Worm (Caenorhabditis elegans) whole organism, late embryonic: ENCODE data around the gene Y47D7A.9.

Experiments used
- C08G9.2 ChIP-seq: sonication (generic microtip); optimal IDR thresholded peaks from 2 replicates; lab custom pipeline; 2016; ENCODE audit warnings: mild to moderate bottlenecking, missing genetic modification characterization, moderate library complexity, missing compliant biosample characterization
- C38D4.7 ChIP-seq: fragments of 200-800 bp; sonication (Bioruptor generic); optimal IDR thresholded peaks from 2 replicates; lab custom pipeline; 2018; ENCODE audit warnings: mild to moderate bottlenecking, missing genetic modification characterization, moderate library complexity, missing compliant biosample characterization
- F13H6.1 ChIP-seq: sonication (generic microtip); optimal IDR thresholded peaks from 2 replicates; lab custom pipeline; 2016; ENCODE audit warnings: missing genetic modification characterization, missing compliant biosample characterization
- K09A11.1 ChIP-seq: sonication (generic microtip); optimal IDR thresholded peaks from 2 replicates; lab custom pipeline; 2017; ENCODE audit warnings: antibody characterized with exemption, mild to moderate bottlenecking, missing genetic modification characterization, missing compliant biosample characterization; ENCODE audit not compliant: insufficient read depth
- T23F11.4 ChIP-seq: fragments of 200-800 bp; sonication (Bioruptor generic); optimal IDR thresholded peaks from 2 replicates; lab custom pipeline; 2018; ENCODE audit warnings: mild to moderate bottlenecking, missing genetic modification characterization, missing compliant biosample characterization
- ahr-1 ChIP-seq: sonication (generic microtip); optimal IDR thresholded peaks from 2 replicates; lab custom pipeline; 2016; ENCODE audit warnings: missing genetic modification characterization, missing compliant biosample characterization
- ceh-18 ChIP-seq: sonication (generic microtip); optimal IDR thresholded peaks from 2 replicates; lab custom pipeline; 2016; ENCODE audit warnings: missing genetic modification characterization, missing compliant biosample characterization
- ceh-24 ChIP-seq: sonication (generic microtip); optimal IDR thresholded peaks from 2 replicates; lab custom pipeline; 2016; ENCODE audit warnings: mild to moderate bottlenecking, missing genetic modification characterization, missing compliant biosample characterization
- ceh-30 ChIP-seq: fragments of 150-350 bp; optimal IDR thresholded peaks from 2 replicates; lab custom pipeline; 2014; ENCODE audit warnings: missing biosample characterization, missing genetic modification characterization
- ceh-31 ChIP-seq: sonication (generic microtip); optimal IDR thresholded peaks from 2 replicates; lab custom pipeline; 2016; ENCODE audit warnings: missing genetic modification characterization, missing compliant biosample characterization
- ceh-34 ChIP-seq: sonication (generic microtip); optimal IDR thresholded peaks from 2 replicates; lab custom pipeline; 2016; ENCODE audit warnings: mild to moderate bottlenecking, missing genetic modification characterization, missing compliant biosample characterization
- ceh-45 ChIP-seq: fragments of 200-800 bp; sonication (Bioruptor generic); IDR thresholded peaks from 2 replicates; pipeline ENCODE4 v1.3.6; 2022; ENCODE audit warnings: missing genetic modification reagents, missing genetic modification characterization, missing compliant biosample characterization
- ceh-48 ChIP-seq: sonication (generic microtip); optimal IDR thresholded peaks from 2 replicates; lab custom pipeline; 2016; ENCODE audit warnings: missing genetic modification characterization, inconsistent platforms, missing compliant biosample characterization
- ceh-6 ChIP-seq: fragments of 200-800 bp; sonication (Bioruptor generic); optimal IDR thresholded peaks from 2 replicates; lab custom pipeline; 2018; ENCODE audit warnings: mild to moderate bottlenecking, missing genetic modification characterization, missing compliant biosample characterization
- ceh-9 ChIP-seq: sonication (generic microtip); optimal IDR thresholded peaks from 2 replicates; lab custom pipeline; 2016; ENCODE audit warnings: mild to moderate bottlenecking, missing genetic modification characterization, inconsistent platforms, missing compliant biosample characterization
- dve-1 ChIP-seq: sonication (generic microtip); optimal IDR thresholded peaks from 2 replicates; lab custom pipeline; 2017; ENCODE audit warnings: antibody characterized with exemption, mild to moderate bottlenecking, missing genetic modification characterization, missing compliant biosample characterization
- elt-4 ChIP-seq: sonication (generic microtip); optimal IDR thresholded peaks from 2 replicates; lab custom pipeline; 2016; ENCODE audit warnings: missing genetic modification characterization, missing compliant biosample characterization
- ets-4 ChIP-seq: sonication (generic microtip); optimal IDR thresholded peaks from 2 replicates; lab custom pipeline; 2016; ENCODE audit warnings: missing genetic modification characterization, missing compliant biosample characterization
- eyg-1 ChIP-seq: sonication (generic microtip); optimal IDR thresholded peaks from 2 replicates; lab custom pipeline; 2016; ENCODE audit warnings: missing genotype, missing genetic modification characterization, missing compliant biosample characterization
- fax-1 ChIP-seq: sonication (generic microtip); optimal IDR thresholded peaks from 2 replicates; lab custom pipeline; 2016; ENCODE audit warnings: missing genotype, missing genetic modification characterization, missing compliant biosample characterization
- hlh-13 ChIP-seq: fragments of 200-800 bp; sonication (Bioruptor generic); optimal IDR thresholded peaks from 2 replicates; lab custom pipeline; 2018; ENCODE audit warnings: mild to moderate bottlenecking, missing genetic modification characterization, missing compliant biosample characterization
- hlh-15 ChIP-seq: sonication (generic microtip); optimal IDR thresholded peaks from 2 replicates; lab custom pipeline; 2016; ENCODE audit warnings: missing genetic modification characterization, missing compliant biosample characterization
- hlh-6 ChIP-seq: sonication (generic microtip); optimal IDR thresholded peaks from 2 replicates; lab custom pipeline; 2016; ENCODE audit warnings: missing genotype, missing genetic modification characterization, missing compliant biosample characterization
- hlh-8 ChIP-seq: sonication (generic microtip); optimal IDR thresholded peaks from 2 replicates; lab custom pipeline; 2016; ENCODE audit warnings: missing genotype, missing genetic modification characterization, missing compliant biosample characterization
- madf-2 ChIP-seq: sonication (generic microtip); optimal IDR thresholded peaks from 2 replicates; lab custom pipeline; 2017; ENCODE audit warnings: missing genetic modification characterization, missing compliant biosample characterization
- nfya-1 ChIP-seq: sonication (generic microtip); optimal IDR thresholded peaks from 2 replicates; lab custom pipeline; 2017; ENCODE audit warnings: missing genetic modification characterization, mild to moderate bottlenecking, missing compliant biosample characterization, antibody characterized with exemption, moderate library complexity
- nhr-11 ChIP-seq: fragments of 150-350 bp; optimal IDR thresholded peaks from 2 replicates; lab custom pipeline; 2014; ENCODE audit warnings: missing biosample characterization, missing genetic modification characterization
- nhr-232 ChIP-seq: sonication (generic microtip); optimal IDR thresholded peaks from 2 replicates; lab custom pipeline; 2016; ENCODE audit warnings: missing genetic modification characterization, missing compliant biosample characterization
- odd-2 ChIP-seq: sonication (generic microtip); optimal IDR thresholded peaks from 2 replicates; lab custom pipeline; 2017; ENCODE audit warnings: antibody characterized with exemption, mild to moderate bottlenecking, missing genetic modification characterization, missing compliant biosample characterization
- pha-4 ChIP-seq: fragments of 150-350 bp; optimal IDR thresholded peaks from 2 replicates; lab custom pipeline; 2018; ENCODE audit warnings: missing biosample characterization, missing genetic modification reagents, missing genetic modification characterization
- pros-1 ChIP-seq: fragments of 150-350 bp; optimal IDR thresholded peaks from 2 replicates; lab custom pipeline; 2014; ENCODE audit warnings: missing biosample characterization, missing genetic modification reagents, missing genetic modification characterization
- ref-2 ChIP-seq: sonication (generic microtip); optimal IDR thresholded peaks from 2 replicates; lab custom pipeline; 2016; ENCODE audit warnings: missing genetic modification characterization, missing compliant biosample characterization
- rnt-1 ChIP-seq: sonication (generic microtip); optimal IDR thresholded peaks from 2 replicates; lab custom pipeline; 2016; ENCODE audit warnings: missing genetic modification characterization, missing compliant biosample characterization
- sox-2 ChIP-seq: fragments of 200-800 bp; sonication (Bioruptor generic); IDR thresholded peaks from 2 replicates; pipeline ENCODE4 v1.3.6; 2022; ENCODE audit warnings: missing genetic modification reagents, missing genetic modification characterization, missing compliant biosample characterization
- ttx-3 ChIP-seq: sonication (generic microtip); optimal IDR thresholded peaks from 2 replicates; lab custom pipeline; 2016; ENCODE audit warnings: missing genetic modification reagents, missing genetic modification characterization, missing compliant biosample characterization
- unc-3 ChIP-seq, 2 experiments: fragments of 200-800 bp in 1 of 2; sonication (Bioruptor generic) in 1 of 2; sonication (generic microtip) in 1 of 2; conservative IDR thresholded peaks in 1 of 2; optimal IDR thresholded peaks in 1 of 2; 2 replicates each; pipeline versions ENCODE4 v1.3.6 to Lab custom; 2016 to 2022; ENCODE audit warnings: missing compliant biosample characterization in 2 of 2, missing genetic modification characterization in 2 of 2, missing genetic modification reagents in 1 of 2
- unc-42 ChIP-seq: sonication (generic microtip); optimal IDR thresholded peaks from 2 replicates; lab custom pipeline; 2016; ENCODE audit warnings: missing genotype, missing genetic modification characterization, missing compliant biosample characterization
- zip-5 ChIP-seq: sonication (generic microtip); optimal IDR thresholded peaks from 2 replicates; lab custom pipeline; 2016; ENCODE audit warnings: missing genetic modification characterization, missing compliant biosample characterization

The Y47D7A.9 gene

DNA sequence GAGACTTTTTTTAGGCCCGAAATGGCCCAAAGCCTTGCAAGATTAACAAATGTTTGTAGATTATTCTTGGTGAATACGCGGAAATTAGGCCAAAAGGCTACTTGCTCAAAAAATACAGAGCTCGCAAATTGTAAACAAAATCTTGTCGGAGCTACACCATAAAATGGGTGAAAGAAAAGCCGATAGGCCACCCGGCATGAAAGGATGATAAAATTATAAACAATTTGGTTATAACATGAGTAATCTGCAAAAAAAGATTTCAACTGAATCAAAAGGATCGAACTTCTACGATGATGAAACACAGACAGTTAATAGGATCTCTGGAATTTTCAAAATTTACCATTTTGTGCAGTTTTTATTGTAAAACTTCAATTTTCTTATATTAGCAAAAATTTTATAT is 25.6 kb downstream of the Y47D7A.9 start:
- TF ChIP-seq ceh-34 (tag; lab: Kevin White, UChicago) (no peak), ets-4 (tag; lab: Kevin White, UChicago) (no peak), unc-3 (GFP tag; conservative IDR thresholded peaks at IDR 0.05; lab: Robert Waterston, UW) (no peak), unc-3 (tag; optimal IDR thresholded peaks at IDR 0.05; lab: Kevin White, UChicago) (no peak), dve-1 (no peak), madf-2 (no peak), hlh-8 (tag; lab: Kevin White, UChicago) (no peak), nhr-232 (tag; lab: Kevin White, UChicago) (no peak), pha-4 (tag; lab: Kevin White, UChicago) (no peak), ceh-30 (tag; lab: Kevin White, UChicago) (no peak), nfya-1 (tag; lab: Kevin White, UChicago) (no peak), ceh-24 (tag; lab: Kevin White, UChicago) (no peak), zip-5 (no peak)

DNA sequence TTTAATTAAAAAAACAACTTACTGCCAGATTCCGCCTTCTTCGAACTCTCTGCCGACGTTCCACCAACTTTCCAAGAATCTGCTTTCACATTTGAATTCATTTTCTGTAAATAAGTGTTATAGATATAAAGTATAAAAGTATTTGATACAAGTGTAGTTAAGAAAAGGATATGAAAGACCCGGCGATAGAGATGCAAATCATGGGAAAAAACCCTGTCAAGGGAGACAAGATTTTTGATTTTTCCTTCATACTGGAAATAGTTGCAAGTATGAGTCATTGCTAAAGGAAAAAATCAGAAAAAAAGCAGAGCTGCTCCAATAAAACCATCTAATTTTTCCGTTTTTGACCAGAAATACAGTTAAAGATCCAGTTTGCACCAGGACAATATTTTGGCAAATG is 27.5 kb downstream of the Y47D7A.9 start, which contains the start of gene F13A2.3:
F13A2.3 (minus strand) TSS at position 101 of the 400 bp plus-strand sequence.
- no peak for TF ChIP-seq odd-2 (tag; lab: Kevin White, UChicago)
- TF ChIP-seq C08G9.2 (tag; lab: Kevin White, UChicago): no peak
- TF ChIP-seq ceh-48 (tag; lab: Kevin White, UChicago): no peak
- no peak for TF ChIP-seq ceh-30 (tag; lab: Kevin White, UChicago)

DNA sequence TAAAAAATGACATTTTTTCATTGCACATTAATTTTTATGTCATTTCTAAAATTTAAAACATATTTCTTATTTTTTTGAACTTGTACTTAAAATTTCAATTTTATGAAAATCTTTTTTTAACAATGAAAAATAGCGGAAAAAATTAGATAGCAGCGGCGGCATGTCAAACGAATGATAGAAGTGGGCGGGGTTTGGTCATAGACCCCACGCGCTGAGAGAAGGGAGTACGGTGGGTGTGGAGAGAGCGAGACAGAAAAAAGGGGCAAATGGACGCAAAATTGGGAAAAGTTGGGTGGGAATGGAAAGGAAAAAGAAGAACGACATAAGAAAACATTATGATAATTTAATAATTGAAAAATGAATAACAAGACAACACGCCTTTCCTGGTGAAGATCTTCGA is 35.8 kb downstream of the Y47D7A.9 start:
- TF ChIP-seq ceh-9 (no peak), ceh-45 (GFP tag; lab: Robert Waterston, UW) (no peak), ref-2 (no peak), eyg-1 (no peak), nhr-11 (tag; lab: Kevin White, UChicago) (no peak), pros-1 (tag; lab: Kevin White, UChicago) (no peak), fax-1 (tag; lab: Kevin White, UChicago) (no peak), ceh-18 (no peak)

DNA sequence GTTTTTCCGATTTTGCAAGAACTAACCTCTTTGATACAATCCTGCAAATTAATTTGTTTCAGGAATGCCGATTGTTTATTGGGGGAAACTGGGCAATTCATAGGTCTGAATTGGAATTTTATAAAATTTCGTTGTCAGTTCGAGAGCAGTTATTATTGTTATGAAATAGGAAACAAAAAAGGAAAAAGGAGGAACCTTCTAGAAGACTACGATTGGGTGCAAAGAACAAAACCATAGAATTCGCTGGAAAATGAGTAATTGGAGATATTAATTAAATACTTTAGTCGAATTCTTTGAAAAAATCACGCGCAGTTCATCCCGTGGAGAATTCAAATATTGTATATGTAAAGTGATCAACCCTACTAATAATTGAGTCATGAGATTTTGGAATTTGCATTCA is 36.4 kb downstream of the Y47D7A.9 start, which contains the start of gene F13A2.9:
F13A2.9 (minus strand) TSS at position 101 of the 400 bp plus-strand sequence.
- TF ChIP-seq C38D4.7 (no peak), elt-4 (no peak), ceh-31 (tag; lab: Kevin White, UChicago) (no peak), hlh-15 (tag; lab: Kevin White, UChicago) (no peak), unc-42 (tag; lab: Kevin White, UChicago) (no peak), ref-2 (no peak), ahr-1 (tag; lab: Kevin White, UChicago) (no peak), pha-4 (tag; lab: Kevin White, UChicago) (no peak), hlh-13 (no peak), F13H6.1 (tag; lab: Kevin White, UChicago) (no peak), hlh-6 (tag; lab: Kevin White, UChicago) (no peak), ttx-3 (no peak), rnt-1 (no peak), pros-1 (tag; lab: Kevin White, UChicago) (no peak), sox-2 (GFP tag; lab: Robert Waterston, UW) (no peak), T23F11.4 (GFP tag; lab: Kevin White, UChicago) (no peak), K09A11.1 (tag; lab: Kevin White, UChicago) (no peak), ceh-6 (GFP tag; lab: Kevin White, UChicago) (no peak), ceh-48 (tag; lab: Kevin White, UChicago) (no peak)
